Worm (Caenorhabditis elegans) whole organism, young adult: ENCODE data around the gene dlc-1.

Experiments used
- B0019.2 ChIP-seq: fragments of 200-800 bp; sonication (Bioruptor generic); conservative IDR thresholded peaks from 2 replicates; pipeline ENCODE4 v1.3.6; 2022; ENCODE audit warnings: missing genetic modification reagents, missing genetic modification characterization, missing compliant biosample characterization
- B0261.1 ChIP-seq: sonication (generic microtip); optimal IDR thresholded peaks from 2 replicates; lab custom pipeline; 2016; ENCODE audit warnings: mild to moderate bottlenecking, missing genetic modification characterization, moderate library complexity, missing compliant biosample characterization
- C06A6.2 ChIP-seq: fragments of 200-800 bp; sonication (Bioruptor generic); conservative IDR thresholded peaks from 2 replicates; pipeline ENCODE4 v1.3.6; 2022; ENCODE audit warnings: missing genetic modification characterization, missing compliant biosample characterization
- F33H1.4 ChIP-seq: fragments of 200-800 bp; sonication (Bioruptor generic); IDR thresholded peaks from 2 replicates; pipeline ENCODE4 v1.3.6; 2022; ENCODE audit warnings: missing genetic modification reagents, missing genetic modification characterization, missing compliant biosample characterization
- F37B4.10 ChIP-seq: fragments of 200-800 bp; sonication (Bioruptor generic); IDR thresholded peaks from 2 replicates; pipeline ENCODE4 v1.3.6; 2022; ENCODE audit warnings: missing genetic modification characterization, missing compliant biosample characterization
- F49E8.2 ChIP-seq: sonication (generic microtip); optimal IDR thresholded peaks from 3 replicates; lab custom pipeline; 2017; ENCODE audit warnings: missing genetic modification characterization, mild to moderate bottlenecking, missing compliant biosample characterization, antibody characterized with exemption, moderate library complexity; ENCODE audit not compliant: insufficient read depth
- F57A8.1 ChIP-seq: fragments of 200-800 bp; sonication (Bioruptor generic); optimal IDR thresholded peaks from 2 replicates; lab custom pipeline; 2018; ENCODE audit warnings: mild to moderate bottlenecking, missing genetic modification characterization, moderate library complexity, missing compliant biosample characterization
- K12H6.12 ChIP-seq: fragments of 200-800 bp; sonication (Bioruptor generic); optimal IDR thresholded peaks from 2 replicates; lab custom pipeline; 2018; ENCODE audit warnings: mild to moderate bottlenecking, missing genetic modification characterization, missing compliant biosample characterization
- T07F8.4 ChIP-seq: sonication (generic microtip); optimal IDR thresholded peaks from 2 replicates; lab custom pipeline; 2016; ENCODE audit warnings: mild to moderate bottlenecking, missing genetic modification characterization, moderate library complexity, missing compliant biosample characterization
- Y53F4B.3 ChIP-seq: fragments of 200-800 bp; sonication (Bioruptor generic); IDR thresholded peaks from 2 replicates; pipeline ENCODE4 v1.3.6; 2022; ENCODE audit warnings: missing genetic modification reagents, missing genetic modification characterization, missing compliant biosample characterization
- Y53G8AR.9 ChIP-seq: fragments of 200-800 bp; sonication (Bioruptor generic); conservative IDR thresholded peaks from 2 replicates; pipeline ENCODE4 v1.3.6; 2022; ENCODE audit warnings: missing genetic modification reagents, missing genetic modification characterization, missing compliant biosample characterization
- Y67H2A.10 ChIP-seq: fragments of 200-800 bp; sonication (Bioruptor generic); conservative IDR thresholded peaks from 2 replicates; pipeline ENCODE4 v1.3.6; 2022; ENCODE audit warnings: missing genetic modification reagents, missing genetic modification characterization, missing compliant biosample characterization
- Y79H2A.3 ChIP-seq: fragments of 200-800 bp; sonication (Bioruptor generic); conservative IDR thresholded peaks from 2 replicates; pipeline ENCODE4 v1.3.6; 2022; ENCODE audit warnings: missing genetic modification reagents, missing genetic modification characterization, missing compliant biosample characterization
- ama-1 ChIP-seq, 3 experiments: fragments of 150-350 bp in 1 of 3; sonication (generic microtip) in 2 of 3; optimal IDR thresholded peaks; 2 replicates each; lab custom pipeline; 2014 to 2018; ENCODE audit warnings: missing biosample characterization in 2 of 3, missing genetic modification characterization in 2 of 3, missing genetic modification reagents in 2 of 3
- aptf-2 ChIP-seq: fragments of 200-800 bp; sonication (Bioruptor generic); conservative IDR thresholded peaks from 2 replicates; pipeline ENCODE4 v1.3.6; 2022; ENCODE audit warnings: missing genetic modification reagents, missing genetic modification characterization, missing compliant biosample characterization
- attf-6 ChIP-seq: fragments of 200-800 bp; sonication (Bioruptor generic); IDR thresholded peaks from 2 replicates; pipeline ENCODE4 v1.3.6; 2022; ENCODE audit warnings: missing genetic modification reagents, missing genetic modification characterization, missing compliant biosample characterization
- cebp-1 ChIP-seq, 2 experiments: fragments of 200-800 bp in 1 of 2; sonication (Bioruptor generic) in 1 of 2; sonication (generic microtip) in 1 of 2; IDR thresholded peaks in 1 of 2; optimal IDR thresholded peaks in 1 of 2; 2 replicates each; pipeline versions ENCODE4 v1.3.6 to Lab custom; 2017 to 2022; ENCODE audit warnings: missing compliant biosample characterization in 2 of 2, missing genetic modification characterization in 2 of 2, mild to moderate bottlenecking in 1 of 2, missing genetic modification reagents in 1 of 2, moderate library complexity in 1 of 2
- ceh-40 ChIP-seq: fragments of 200-800 bp; sonication (Bioruptor generic); IDR thresholded peaks from 2 replicates; pipeline ENCODE4 v1.3.6; 2022; ENCODE audit warnings: missing genetic modification characterization, missing compliant biosample characterization
- ceh-79 ChIP-seq: sonication (generic microtip); optimal IDR thresholded peaks from 2 replicates; lab custom pipeline; 2017; ENCODE audit warnings: mild to moderate bottlenecking, missing genetic modification characterization, missing compliant biosample characterization
- die-1 ChIP-seq: sonication (generic microtip); optimal IDR thresholded peaks from 2 replicates; lab custom pipeline; 2016; ENCODE audit warnings: missing genotype, mild to moderate bottlenecking, missing genetic modification characterization, missing compliant biosample characterization
- egl-44 ChIP-seq: fragments of 200-800 bp; sonication (Bioruptor generic); IDR thresholded peaks from 2 replicates; pipeline ENCODE4 v1.3.6; 2022; ENCODE audit warnings: missing genetic modification reagents, missing genetic modification characterization, missing compliant biosample characterization
- gei-17 ChIP-seq: fragments of 200-800 bp; sonication (Bioruptor generic); optimal IDR thresholded peaks from 2 replicates; lab custom pipeline; 2018; ENCODE audit warnings: mild to moderate bottlenecking, missing genetic modification characterization, missing compliant biosample characterization
- him-1 ChIP-seq: sonication (generic microtip); optimal IDR thresholded peaks from 2 replicates; lab custom pipeline; 2016; ENCODE audit warnings: missing genotype, missing genetic modification reagents, missing genetic modification characterization, missing compliant biosample characterization
- hlh-12 ChIP-seq: sonication (generic microtip); optimal IDR thresholded peaks from 2 replicates; lab custom pipeline; 2016; ENCODE audit warnings: missing genetic modification characterization, missing compliant biosample characterization
- hrde-1 ChIP-seq: sonication (generic microtip); optimal IDR thresholded peaks from 2 replicates; lab custom pipeline; 2016; ENCODE audit warnings: missing genetic modification characterization, mild to moderate bottlenecking, missing compliant biosample characterization, moderate library complexity, missing genotype, missing genetic modification reagents, borderline replicate concordance
- let-607 ChIP-seq, 2 experiments: fragments of 200-800 bp in 1 of 2; sonication (Bioruptor generic) in 1 of 2; sonication (generic microtip) in 1 of 2; optimal IDR thresholded peaks; 2 replicates each; lab custom pipeline; 2016 to 2018; ENCODE audit warnings: mild to moderate bottlenecking in 2 of 2, missing compliant biosample characterization in 2 of 2, missing genetic modification characterization in 2 of 2, moderate library complexity in 2 of 2, missing genotype in 1 of 2
- lin-35 ChIP-seq, 3 experiments: fragments of 150-350 bp in 2 of 3; sonication (generic microtip) in 1 of 3; optimal IDR thresholded peaks; 2 replicates each; lab custom pipeline; 2014 to 2018; ENCODE audit warnings: missing biosample characterization in 3 of 3, missing genetic modification characterization in 3 of 3, missing genetic modification reagents in 3 of 3
- lin-40 ChIP-seq: sonication (generic microtip); optimal IDR thresholded peaks from 2 replicates; lab custom pipeline; 2016; ENCODE audit warnings: missing genetic modification characterization, mild to moderate bottlenecking, missing compliant biosample characterization, missing genotype, missing genetic modification reagents
- mes-4 ChIP-seq: sonication (generic microtip); optimal IDR thresholded peaks from 2 replicates; lab custom pipeline; 2016; ENCODE audit warnings: missing genotype, missing genetic modification characterization, missing compliant biosample characterization
- mxl-1 ChIP-seq: sonication (generic microtip); optimal IDR thresholded peaks from 2 replicates; lab custom pipeline; 2016; ENCODE audit warnings: missing genetic modification characterization, missing compliant biosample characterization
- nhr-120 ChIP-seq: fragments of 200-800 bp; sonication (Bioruptor generic); IDR thresholded peaks from 2 replicates; pipeline ENCODE4 v1.3.6; 2022; ENCODE audit warnings: missing genetic modification characterization, missing compliant biosample characterization
- nhr-27 ChIP-seq: fragments of 200-800 bp; sonication (Bioruptor generic); optimal IDR thresholded peaks from 2 replicates; lab custom pipeline; 2018; ENCODE audit warnings: mild to moderate bottlenecking, missing genetic modification characterization, moderate library complexity, missing compliant biosample characterization
- nhr-90 ChIP-seq: sonication (generic microtip); optimal IDR thresholded peaks from 2 replicates; lab custom pipeline; 2016; ENCODE audit warnings: missing genotype, mild to moderate bottlenecking, missing genetic modification characterization, missing compliant biosample characterization
- pbrm-1 ChIP-seq: fragments of 200-800 bp; sonication (Bioruptor generic); IDR thresholded peaks from 2 replicates; pipeline ENCODE4 v1.3.6; 2022; ENCODE audit warnings: missing genetic modification reagents, missing genetic modification characterization, missing compliant biosample characterization
- rcor-1 ChIP-seq: fragments of 200-800 bp; sonication (Bioruptor generic); IDR thresholded peaks from 2 replicates; pipeline ENCODE4 v1.3.6; 2022; ENCODE audit warnings: missing genetic modification reagents, missing genetic modification characterization, missing compliant biosample characterization
- repo-1 ChIP-seq: sonication (generic microtip); optimal IDR thresholded peaks from 2 replicates; lab custom pipeline; 2017; ENCODE audit warnings: mild to moderate bottlenecking, missing genetic modification characterization, missing compliant biosample characterization
- snpc-1.1 ChIP-seq: sonication (generic microtip); optimal IDR thresholded peaks from 2 replicates; lab custom pipeline; 2017; ENCODE audit warnings: missing genetic modification characterization, mild to moderate bottlenecking, missing compliant biosample characterization, antibody characterized with exemption, moderate library complexity, missing genotype, missing genetic modification reagents; ENCODE audit not compliant: insufficient read depth
- snpc-1.3 ChIP-seq: sonication (generic microtip); optimal IDR thresholded peaks from 2 replicates; lab custom pipeline; 2017; ENCODE audit warnings: missing genetic modification characterization, mild to moderate bottlenecking, missing compliant biosample characterization, antibody characterized with exemption, moderate library complexity, missing genotype, missing genetic modification reagents; ENCODE audit not compliant: insufficient read depth
- somi-1 ChIP-seq: fragments of 200-800 bp; sonication (Bioruptor generic); optimal IDR thresholded peaks from 2 replicates; lab custom pipeline; 2018; ENCODE audit warnings: mild to moderate bottlenecking, missing genetic modification characterization, missing compliant biosample characterization
- tbp1 ChIP-seq: fragments of 200-800 bp; sonication (Bioruptor generic); optimal IDR thresholded peaks from 2 replicates; lab custom pipeline; 2018; ENCODE audit warnings: mild to moderate bottlenecking, missing genetic modification characterization, missing compliant biosample characterization
- tbx-9 ChIP-seq: sonication (generic microtip); optimal IDR thresholded peaks from 2 replicates; lab custom pipeline; 2016; ENCODE audit warnings: borderline replicate concordance, missing genetic modification characterization, inconsistent platforms, missing compliant biosample characterization
- tlf-1 ChIP-seq: fragments of 200-800 bp; sonication (Bioruptor generic); optimal IDR thresholded peaks from 2 replicates; lab custom pipeline; 2018; ENCODE audit warnings: mild to moderate bottlenecking, missing genetic modification characterization, missing compliant biosample characterization
- zim-3 ChIP-seq: sonication (generic microtip); optimal IDR thresholded peaks from 2 replicates; lab custom pipeline; 2017; ENCODE audit warnings: mild to moderate bottlenecking, missing genetic modification characterization, moderate library complexity, missing compliant biosample characterization
- ztf-18 ChIP-seq: sonication (generic microtip); optimal IDR thresholded peaks from 2 replicates; lab custom pipeline; 2016; ENCODE audit warnings: missing genotype, mild to moderate bottlenecking, missing genetic modification characterization, missing compliant biosample characterization
- ztf-25 ChIP-seq: fragments of 200-800 bp; sonication (Bioruptor generic); IDR thresholded peaks from 2 replicates; pipeline ENCODE4 v1.3.6; 2022; ENCODE audit warnings: missing genetic modification reagents, missing genetic modification characterization, missing compliant biosample characterization
- ztf-26 ChIP-seq: sonication (generic microtip); optimal IDR thresholded peaks from 2 replicates; lab custom pipeline; 2017; ENCODE audit warnings: missing genetic modification characterization, missing compliant biosample characterization

The dlc-1 gene

DNA sequence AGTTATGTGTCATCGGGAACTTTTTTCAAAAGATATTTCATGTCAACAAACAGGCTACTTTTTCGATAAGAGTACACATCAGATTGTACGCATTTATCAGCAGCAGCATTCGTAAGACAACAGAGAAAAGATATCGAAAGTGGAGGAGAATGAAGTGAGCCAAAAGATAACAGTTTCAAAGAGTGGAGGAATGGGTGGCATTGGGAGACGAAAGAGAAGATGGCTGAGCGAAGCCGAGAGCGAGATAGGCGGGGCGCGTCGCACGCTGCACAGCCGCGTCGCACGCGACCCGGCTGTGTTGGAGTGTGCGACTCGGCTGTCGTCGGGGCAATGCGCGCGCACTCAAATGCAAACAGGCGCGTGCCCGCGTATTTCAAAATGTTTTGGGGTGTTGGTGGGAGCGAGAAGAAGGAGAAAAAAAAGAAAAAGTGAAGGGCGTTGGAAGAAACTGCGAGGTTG lies 563 bp upstream of the dlc-1 start (continued):
- TF ChIP-seq tbx-9 (tag; lab: Kevin White, UChicago) (no peak), mxl-1 (no peak), repo-1 (tag; lab: Kevin White, UChicago) (peak; percentile 88), rcor-1 (GFP tag; lab: Robert Waterston, UW) (peak; percentile 63), lin-35 (GFP tag; optimal IDR thresholded peaks at IDR 0.05; lab: Kevin White, UChicago) (peak in 1 of 3 experiments; percentile 79), F37B4.10 (GFP tag; lab: Robert Waterston, UW) (no peak), B0019.2 (GFP tag; lab: Robert Waterston, UW) (0 out of 2 replicates have a peak, but pooled peaks have one; percentile 17), nhr-90 (tag; lab: Kevin White, UChicago) (peak; percentile 67), ztf-18 (tag; lab: Kevin White, UChicago) (peak; percentile 78), aptf-2 (GFP tag; lab: Robert Waterston, UW) (no peak), die-1 (peak; percentile 47), Y53F4B.3 (GFP tag; lab: Robert Waterston, UW) (no peak; the same call in 1 of the 2 replicates), K12H6.12 (tag; lab: Kevin White, UChicago) (peak; percentile 86), F57A8.1 (no peak), hlh-12 (no peak), nhr-27 (tag; lab: Kevin White, UChicago) (no peak), tbp1 (GFP tag; lab: Kevin White, UChicago) (peak; percentile 70), lin-40 (tag; lab: Kevin White, UChicago) (no peak), somi-1 (GFP tag; lab: Kevin White, UChicago) (peak; percentile 77), ama-1 (optimal IDR thresholded peaks at IDR 0.05; lab: Kevin White, UChicago) (peak; percentile 18), ama-1 (GFP tag; optimal IDR thresholded peaks at IDR 0.05; lab: Kevin White, UChicago) (peak in 1 of 2 experiments; percentile 8), tlf-1 (GFP tag; lab: Kevin White, UChicago) (peak; percentile 89), T07F8.4 (tag; lab: Kevin White, UChicago) (peak; percentile 19), zim-3 (tag; lab: Kevin White, UChicago) (peak; percentile 72), Y79H2A.3 (GFP tag; lab: Robert Waterston, UW) (peak; percentile 84; the same call in 1 of the 2 replicates), ceh-40 (GFP tag; lab: Robert Waterston, UW) (no peak), snpc-1.3 (no peak), cebp-1 (GFP tag; IDR thresholded peaks at IDR 0.05; lab: Robert Waterston, UW) (peak; percentile 94), cebp-1 (tag; optimal IDR thresholded peaks at IDR 0.05; lab: Kevin White, UChicago) (peak; percentile 97), ceh-79 (tag; lab: Kevin White, UChicago) (peak; percentile 45), nhr-120 (GFP tag; lab: Robert Waterston, UW) (no peak), let-607 (tag; optimal IDR thresholded peaks at IDR 0.05; lab: Kevin White, UChicago) (peak; percentile 83 to 87), mes-4 (tag; lab: Kevin White, UChicago) (no peak), ztf-26 (peak; percentile 90), hrde-1 (no peak), C06A6.2 (peak; percentile 86), F49E8.2 (no peak), B0261.1 (tag; lab: Kevin White, UChicago) (peak; percentile 14), Y53G8AR.9 (GFP tag; lab: Robert Waterston, UW) (peak; percentile 88), attf-6 (GFP tag; lab: Robert Waterston, UW) (no peak), gei-17 (GFP tag; lab: Kevin White, UChicago) (no peak), egl-44 (GFP tag; lab: Robert Waterston, UW) (peak; percentile 69; the same call in 1 of the 2 replicates), him-1 (tag; lab: Kevin White, UChicago) (no peak), pbrm-1 (GFP tag; lab: Robert Waterston, UW) (peak; percentile 93), ztf-25 (GFP tag; lab: Robert Waterston, UW) (peak; percentile 47; the same call in 1 of the 2 replicates), Y67H2A.10 (peak; percentile 83), snpc-1.1 (tag; lab: Kevin White, UChicago) (no peak), F33H1.4 (GFP tag; lab: Robert Waterston, UW) (peak; percentile 77)
